Worm (Caenorhabditis elegans) whole organism, mixed stage, embryonic: ENCODE measurements around the gene C50F4.4.

Experiments used
- M03D4.4 ChIP-seq: sonication (generic microtip); optimal IDR thresholded peaks from 2 replicates; lab custom pipeline; 2017; ENCODE audit warnings: mild to moderate bottlenecking, missing genetic modification characterization, missing compliant biosample characterization
- bed-3 ChIP-seq: fragments of 200-800 bp; sonication (Bioruptor generic); optimal IDR thresholded peaks from 3 replicates; lab custom pipeline; 2018; ENCODE audit warnings: mild to moderate bottlenecking, missing genetic modification characterization, moderate library complexity, missing compliant biosample characterization
- blmp-1 ChIP-seq: fragments of 150-350 bp; optimal IDR thresholded peaks from 2 replicates; lab custom pipeline; 2014; ENCODE audit warnings: missing biosample characterization, missing genetic modification characterization
- ceh-39 ChIP-seq: fragments of 150-350 bp; optimal IDR thresholded peaks from 2 replicates; lab custom pipeline; 2014; ENCODE audit warnings: missing biosample characterization, missing genetic modification characterization
- ceh-43 ChIP-seq: fragments of 200-800 bp; sonication (Bioruptor generic); optimal IDR thresholded peaks from 2 replicates; lab custom pipeline; 2018; ENCODE audit warnings: mild to moderate bottlenecking, missing genetic modification characterization, moderate library complexity, missing compliant biosample characterization
- ceh-83 ChIP-seq: fragments of 200-800 bp; sonication (Bioruptor generic); optimal IDR thresholded peaks from 2 replicates; lab custom pipeline; 2018; ENCODE audit warnings: mild to moderate bottlenecking, missing genetic modification characterization, missing compliant biosample characterization
- ces-1 ChIP-seq: fragments of 150-350 bp; optimal IDR thresholded peaks from 2 replicates; lab custom pipeline; 2014; ENCODE audit warnings: missing biosample characterization, missing genetic modification reagents, missing genetic modification characterization
- cnd-1 ChIP-seq: fragments of 200-800 bp; sonication (Bioruptor generic); optimal IDR thresholded peaks from 2 replicates; lab custom pipeline; 2018; ENCODE audit warnings: mild to moderate bottlenecking, missing genetic modification characterization, missing compliant biosample characterization
- drap-1 ChIP-seq: fragments of 200-800 bp; sonication (Bioruptor generic); optimal IDR thresholded peaks from 3 replicates; lab custom pipeline; 2018; ENCODE audit warnings: mild to moderate bottlenecking, missing genetic modification characterization, missing compliant biosample characterization
- elt-1 ChIP-seq: sonication (generic microtip); optimal IDR thresholded peaks from 2 replicates; lab custom pipeline; 2017; ENCODE audit warnings: missing genetic modification characterization, mild to moderate bottlenecking, missing compliant biosample characterization, antibody characterized with exemption, moderate library complexity, borderline replicate concordance; ENCODE audit not compliant: insufficient read depth
- elt-3 ChIP-seq: fragments of 150-350 bp; optimal IDR thresholded peaks from 2 replicates; lab custom pipeline; 2014; ENCODE audit warnings: missing biosample characterization, missing genetic modification characterization
- flh-1 ChIP-seq: fragments of 200-800 bp; sonication (Bioruptor generic); optimal IDR thresholded peaks from 2 replicates; lab custom pipeline; 2018; ENCODE audit warnings: mild to moderate bottlenecking, missing genetic modification characterization, moderate library complexity, missing compliant biosample characterization
- ham-2 ChIP-seq: fragments of 200-800 bp; sonication (Bioruptor generic); optimal IDR thresholded peaks from 2 replicates; lab custom pipeline; 2018; ENCODE audit warnings: mild to moderate bottlenecking, missing genetic modification characterization, missing compliant biosample characterization
- hlh-1 ChIP-seq: fragments of 150-350 bp; optimal IDR thresholded peaks from 2 replicates; lab custom pipeline; 2014; ENCODE audit warnings: missing biosample characterization, missing genetic modification reagents, missing genetic modification characterization
- lin-13 ChIP-seq: fragments of 150-350 bp; optimal IDR thresholded peaks from 2 replicates; lab custom pipeline; 2014; ENCODE audit warnings: missing biosample characterization, missing genetic modification characterization
- lin-32 ChIP-seq: fragments of 200-800 bp; sonication (Bioruptor generic); optimal IDR thresholded peaks from 2 replicates; lab custom pipeline; 2018; ENCODE audit warnings: mild to moderate bottlenecking, missing genetic modification characterization, missing compliant biosample characterization
- lsy-2 ChIP-seq: fragments of 150-350 bp; optimal IDR thresholded peaks from 2 replicates; lab custom pipeline; 2014; ENCODE audit warnings: missing biosample characterization, missing genetic modification characterization
- mab-5 ChIP-seq: fragments of 150-350 bp; optimal IDR thresholded peaks from 2 replicates; lab custom pipeline; 2014; ENCODE audit warnings: missing biosample characterization, missing genetic modification characterization
- mep-1 ChIP-seq: fragments of 150-350 bp; optimal IDR thresholded peaks from 2 replicates; lab custom pipeline; 2017; ENCODE audit warnings: missing biosample characterization, missing genetic modification reagents, missing genetic modification characterization, inconsistent platforms
- mls-2 ChIP-seq: sonication (generic microtip); optimal IDR thresholded peaks from 2 replicates; lab custom pipeline; 2016; ENCODE audit warnings: mild to moderate bottlenecking, missing genetic modification characterization, moderate library complexity, missing compliant biosample characterization
- nhr-12 ChIP-seq: fragments of 150-350 bp; optimal IDR thresholded peaks from 2 replicates; lab custom pipeline; 2014; ENCODE audit warnings: missing biosample characterization, missing genetic modification characterization
- nhr-2 ChIP-seq: fragments of 150-350 bp; optimal IDR thresholded peaks from 2 replicates; lab custom pipeline; 2014; ENCODE audit warnings: missing biosample characterization, missing genetic modification characterization
- nhr-237 ChIP-seq: fragments of 150-350 bp; optimal IDR thresholded peaks from 2 replicates; lab custom pipeline; 2014; ENCODE audit warnings: missing biosample characterization, missing genetic modification characterization
- nhr-28 ChIP-seq: fragments of 150-350 bp; optimal IDR thresholded peaks from 2 replicates; lab custom pipeline; 2014; ENCODE audit warnings: missing biosample characterization, missing genetic modification characterization
- nhr-76 ChIP-seq: sonication (generic microtip); optimal IDR thresholded peaks from 2 replicates; lab custom pipeline; 2017; ENCODE audit warnings: missing biosample characterization, missing genetic modification characterization
- pha-4 ChIP-seq: fragments of 150-350 bp; optimal IDR thresholded peaks from 2 replicates; lab custom pipeline; 2018; ENCODE audit warnings: missing biosample characterization, missing genetic modification reagents, missing genetic modification characterization
- sem-2 ChIP-seq: fragments of 200-800 bp; sonication (Bioruptor generic); optimal IDR thresholded peaks from 2 replicates; lab custom pipeline; 2018; ENCODE audit warnings: mild to moderate bottlenecking, missing genetic modification characterization, missing compliant biosample characterization
- snpc-4 ChIP-seq: fragments of 150-350 bp; optimal IDR thresholded peaks from 2 replicates; lab custom pipeline; 2014; ENCODE audit warnings: missing biosample characterization, missing genetic modification characterization
- sptf-1 ChIP-seq: sonication (generic microtip); optimal IDR thresholded peaks from 2 replicates; lab custom pipeline; 2017; ENCODE audit warnings: mild to moderate bottlenecking, missing genetic modification characterization, moderate library complexity, missing compliant biosample characterization
- tbx-8 ChIP-seq: fragments of 200-800 bp; sonication (Bioruptor generic); optimal IDR thresholded peaks from 2 replicates; lab custom pipeline; 2018; ENCODE audit warnings: mild to moderate bottlenecking, missing genetic modification characterization, moderate library complexity, missing compliant biosample characterization
- unc-120 ChIP-seq: sonication (generic microtip); optimal IDR thresholded peaks from 2 replicates; lab custom pipeline; 2017; ENCODE audit warnings: missing genetic modification characterization, missing compliant biosample characterization; ENCODE audit not compliant: poor library complexity, severe bottlenecking
- unc-39 ChIP-seq: fragments of 150-350 bp; optimal IDR thresholded peaks from 2 replicates; lab custom pipeline; 2014; ENCODE audit warnings: missing biosample characterization, missing genetic modification characterization
- unc-62 ChIP-seq: fragments of 150-350 bp; optimal IDR thresholded peaks from 2 replicates; lab custom pipeline; 2014; ENCODE audit warnings: missing biosample characterization, missing genetic modification reagents, missing genetic modification characterization
- zip-8 ChIP-seq: fragments of 150-350 bp; optimal IDR thresholded peaks from 2 replicates; lab custom pipeline; 2014; ENCODE audit warnings: missing biosample characterization, missing genetic modification characterization
- ztf-11 ChIP-seq: fragments of 150-350 bp; optimal IDR thresholded peaks from 2 replicates; lab custom pipeline; 2014; ENCODE audit warnings: missing biosample characterization, missing genetic modification characterization

The C50F4.4 gene

ce11 chrV:9544176-9544632, 7.6 kb downstream of the C50F4.4 start, which contains the start of gene mdf-1:
TSS of gene mdf-1 (minus strand) at chrV:9544226.
- no peak for TF ChIP-seq zip-8 (tag; lab: Kevin White, UChicago)
- no peak for TF ChIP-seq bed-3 (GFP tag; lab: Kevin White, UChicago)
- no peak for TF ChIP-seq lin-32 (GFP tag; lab: Kevin White, UChicago)
- no peak for TF ChIP-seq nhr-12 (tag; lab: Kevin White, UChicago)
- no peak for TF ChIP-seq drap-1
- no peak for TF ChIP-seq unc-120 (tag; lab: Kevin White, UChicago)
- no peak for TF ChIP-seq blmp-1 (tag; lab: Kevin White, UChicago)
- peak; percentile 49 for TF ChIP-seq ces-1
- TF ChIP-seq cnd-1 (tag; lab: Kevin White, UChicago), result peak; percentile 12
- TF ChIP-seq nhr-28 (tag; lab: Kevin White, UChicago), result no peak
- peak; percentile 29 for TF ChIP-seq ceh-39 (tag; lab: Kevin White, UChicago)
- peak; percentile 71 for TF ChIP-seq nhr-237 (tag; lab: Kevin White, UChicago)
- no peak for TF ChIP-seq flh-1
- TF ChIP-seq M03D4.4, result peak; percentile 54
- TF ChIP-seq mep-1 (tag; lab: Kevin White, UChicago), result peak; percentile 83
- TF ChIP-seq unc-62 (GFP tag; lab: Kevin White, UChicago), result peak; percentile 23
- peak; percentile 61 for TF ChIP-seq lsy-2 (tag; lab: Kevin White, UChicago)
- TF ChIP-seq elt-1 (tag; lab: Kevin White, UChicago), result peak; percentile 10
- TF ChIP-seq mab-5 (tag; lab: Kevin White, UChicago), result no peak
- peak; percentile 16 for TF ChIP-seq ceh-43 (GFP tag; lab: Kevin White, UChicago)
- TF ChIP-seq snpc-4, result no peak
- TF ChIP-seq sptf-1, result peak; percentile 70
- peak; percentile 71 for TF ChIP-seq lin-13
- peak; percentile 57 for TF ChIP-seq pha-4 (tag; lab: Kevin White, UChicago)
- peak; percentile 44 for TF ChIP-seq hlh-1 (tag; lab: Kevin White, UChicago)
- TF ChIP-seq mls-2 (tag; lab: Kevin White, UChicago), result peak; percentile 35

ce11 chrV:9545238-9545709, 8.7 kb downstream of the C50F4.4 start, which contains the start of the genes his-35 and his-41:
TSS of gene his-35 (minus strand) at chrV:9545288.
TSS of gene his-41 (plus strand) at chrV:9545536.
- TF ChIP-seq ces-1, result peak; percentile 26
- no peak for TF ChIP-seq blmp-1 (tag; lab: Kevin White, UChicago)
- peak; percentile 32 for TF ChIP-seq pha-4 (tag; lab: Kevin White, UChicago)

ce11 chrV:9546042-9546581, 9.5 kb downstream of the C50F4.4 start, which contains the start of gene C50F4.6:
TSS of gene C50F4.6 (plus strand) at chrV:9546092.
- peak; percentile 14 for TF ChIP-seq cnd-1 (tag; lab: Kevin White, UChicago)
- peak; percentile 27 for TF ChIP-seq lin-32 (GFP tag; lab: Kevin White, UChicago)
- TF ChIP-seq nhr-2 (tag; lab: Kevin White, UChicago), result no peak

DNA sequence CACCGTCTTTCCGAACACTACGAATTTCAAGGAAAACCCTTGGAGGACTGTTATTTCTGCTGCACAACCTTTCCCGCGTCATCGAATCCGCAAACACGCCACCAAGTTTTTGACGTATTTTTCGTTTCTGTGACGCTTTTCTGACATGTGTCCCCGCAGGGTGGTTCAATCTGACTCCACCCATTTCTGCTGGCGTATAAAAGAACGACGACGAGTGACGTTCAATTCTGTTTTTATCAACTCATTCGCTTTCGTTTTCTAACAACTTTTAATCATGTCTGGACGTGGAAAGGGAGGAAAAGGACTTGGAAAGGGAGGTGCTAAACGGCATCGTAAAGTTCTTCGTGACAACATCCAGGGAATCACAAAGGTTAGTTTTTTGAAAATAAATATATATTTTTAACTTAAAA, 10.3 kb downstream of the C50F4.4 start, which contains the start of gene his-37:
Gene his-37 (plus strand): TSS at position 246 of the 410 bp plus-strand sequence.
- peak; percentile 86 for TF ChIP-seq lsy-2 (tag; lab: Kevin White, UChicago)
- TF ChIP-seq mep-1 (tag; lab: Kevin White, UChicago), result peak; percentile 97
- peak; percentile 78 for TF ChIP-seq ztf-11 (tag; lab: Kevin White, UChicago)
- TF ChIP-seq ceh-83 (GFP tag; lab: Kevin White, UChicago), result peak; percentile 68
- TF ChIP-seq ces-1, result peak; percentile 78
- TF ChIP-seq sem-2 (GFP tag; lab: Kevin White, UChicago), result no peak
- TF ChIP-seq nhr-12 (tag; lab: Kevin White, UChicago), result no peak
- peak; percentile 33 for TF ChIP-seq nhr-28 (tag; lab: Kevin White, UChicago)
- peak; percentile 79 for TF ChIP-seq drap-1
- peak; percentile 54 for TF ChIP-seq ceh-43 (GFP tag; lab: Kevin White, UChicago)
- no peak for TF ChIP-seq bed-3 (GFP tag; lab: Kevin White, UChicago)
- peak; percentile 49 for TF ChIP-seq cnd-1 (tag; lab: Kevin White, UChicago)
- peak; percentile 85 for TF ChIP-seq unc-120 (tag; lab: Kevin White, UChicago)
- peak; percentile 8 for TF ChIP-seq lin-32 (GFP tag; lab: Kevin White, UChicago)
- TF ChIP-seq M03D4.4, result peak; percentile 72
- TF ChIP-seq ham-2 (GFP tag; lab: Kevin White, UChicago), result peak; percentile 29
- TF ChIP-seq hlh-1 (tag; lab: Kevin White, UChicago), result peak; percentile 76
- no peak for TF ChIP-seq blmp-1 (tag; lab: Kevin White, UChicago)
- no peak for TF ChIP-seq elt-1 (tag; lab: Kevin White, UChicago)
- TF ChIP-seq nhr-2 (tag; lab: Kevin White, UChicago), result peak; percentile 38
- peak; percentile 36 for TF ChIP-seq mab-5 (tag; lab: Kevin White, UChicago)
- peak; percentile 95 for TF ChIP-seq pha-4 (tag; lab: Kevin White, UChicago)
- peak; percentile 96 for TF ChIP-seq nhr-237 (tag; lab: Kevin White, UChicago)
- TF ChIP-seq unc-39 (tag; lab: Kevin White, UChicago), result no peak
- TF ChIP-seq zip-8 (tag; lab: Kevin White, UChicago), result no peak
- TF ChIP-seq unc-62 (GFP tag; lab: Kevin White, UChicago), result peak; percentile 97
- TF ChIP-seq mls-2 (tag; lab: Kevin White, UChicago), result peak; percentile 70
- peak; percentile 76 for TF ChIP-seq sptf-1
- peak; percentile 96 for TF ChIP-seq lin-13
- TF ChIP-seq flh-1, result no peak
- TF ChIP-seq ceh-39 (tag; lab: Kevin White, UChicago), result peak; percentile 86
- TF ChIP-seq nhr-76, result no peak
- TF ChIP-seq tbx-8 (GFP tag; lab: Kevin White, UChicago), result peak; percentile 59
- TF ChIP-seq elt-3 (tag; lab: Kevin White, UChicago), result peak; percentile 54
- TF ChIP-seq snpc-4, result no peak
